Fruit fly (Drosophila melanogaster) whole organism, embryonic: Measurements from ENCODE around the gene wfs1.

Experiments used
- Abd-B ChIP-seq: fragments of 200-800 bp; sonication (Bioruptor generic); optimal IDR thresholded peaks from 2 replicates; lab custom pipeline; 2018; ENCODE audit warnings: missing biosample characterization, mild to moderate bottlenecking, missing genetic modification characterization, moderate library complexity
- Blimp-1 ChIP-seq: fragments of 200-800 bp; sonication (Bioruptor generic); optimal IDR thresholded peaks from 3 replicates; lab custom pipeline; 2018; ENCODE audit warnings: missing biosample characterization, missing genetic modification characterization, mild to moderate bottlenecking, moderate library complexity, missing genetic modification reagents
- CG10543 ChIP-seq: fragments of 200-800 bp; sonication (Bioruptor generic); optimal IDR thresholded peaks from 3 replicates; lab custom pipeline; 2017; ENCODE audit warnings: missing biosample characterization, mild to moderate bottlenecking, missing genetic modification characterization, moderate library complexity
- CG10979 ChIP-seq: fragments of 200-800 bp; sonication (Bioruptor generic); optimal IDR thresholded peaks from 2 replicates; lab custom pipeline; 2018; ENCODE audit warnings: missing biosample characterization, mild to moderate bottlenecking, missing genetic modification characterization, moderate library complexity
- CG11247 ChIP-seq: fragments of 200-800 bp; sonication (Bioruptor generic); IDR thresholded peaks from 2 replicates; pipeline ENCODE4 v1.3.6; 2022; ENCODE audit warnings: missing biosample characterization, missing genetic modification characterization
- CG11456 ChIP-seq: fragments of 200-800 bp; sonication (Bioruptor generic); IDR thresholded peaks from 3 replicates; pipeline ENCODE4 v1.3.6; 2022; ENCODE audit warnings: missing biosample characterization, missing genetic modification characterization
- CG12155 ChIP-seq: fragments of 200-800 bp; sonication (Bioruptor generic); optimal IDR thresholded peaks from 3 replicates; lab custom pipeline; 2016; ENCODE audit warnings: missing biosample characterization, missing genetic modification characterization
- CG12942 ChIP-seq: fragments of 200-800 bp; sonication (Bioruptor generic); optimal IDR thresholded peaks from 3 replicates; lab custom pipeline; 2016; ENCODE audit warnings: missing biosample characterization, missing genetic modification characterization
- CG14710 ChIP-seq: fragments of 200-800 bp; sonication (Bioruptor generic); optimal IDR thresholded peaks from 3 replicates; lab custom pipeline; 2019; ENCODE audit warnings: missing biosample characterization, mild to moderate bottlenecking, missing genetic modification characterization, moderate library complexity
- CG1602 ChIP-seq: fragments of 200-800 bp; sonication (Bioruptor generic); optimal IDR thresholded peaks from 3 replicates; lab custom pipeline; 2016; ENCODE audit warnings: missing biosample characterization, missing genetic modification characterization
- CG16863 ChIP-seq: fragments of 200-800 bp; sonication (Bioruptor generic); optimal IDR thresholded peaks from 3 replicates; lab custom pipeline; 2016; ENCODE audit warnings: missing biosample characterization, missing genetic modification characterization
- CG18599 ChIP-seq: fragments of 200-800 bp; sonication (Bioruptor generic); optimal IDR thresholded peaks from 3 replicates; lab custom pipeline; 2017; ENCODE audit warnings: missing biosample characterization, missing genetic modification characterization, mild to moderate bottlenecking, moderate library complexity, missing genetic modification reagents
- CG2120 ChIP-seq: fragments of 200-800 bp; sonication (Bioruptor generic); optimal IDR thresholded peaks from 3 replicates; lab custom pipeline; 2016; ENCODE audit warnings: missing biosample characterization, missing genetic modification characterization
- CG4282 ChIP-seq: fragments of 200-800 bp; sonication (Bioruptor generic); optimal IDR thresholded peaks from 2 replicates; lab custom pipeline; 2016; ENCODE audit warnings: missing biosample characterization, missing genetic modification characterization
- CG4424 ChIP-seq: fragments of 200-800 bp; sonication (Bioruptor generic); optimal IDR thresholded peaks from 3 replicates; lab custom pipeline; 2016; ENCODE audit warnings: missing biosample characterization, missing genetic modification characterization
- CG4707 ChIP-seq: fragments of 200-800 bp; sonication (Bioruptor generic); optimal IDR thresholded peaks from 2 replicates; lab custom pipeline; 2018; ENCODE audit warnings: missing biosample characterization, mild to moderate bottlenecking, missing genetic modification characterization, moderate library complexity
- CG6689 ChIP-seq: fragments of 200-800 bp; sonication (Bioruptor generic); IDR thresholded peaks from 2 replicates; pipeline ENCODE4 v1.3.6; 2022; ENCODE audit warnings: missing biosample characterization, missing genetic modification characterization
- CG7839 ChIP-seq: fragments of 200-800 bp; sonication (Bioruptor generic); optimal IDR thresholded peaks from 3 replicates; lab custom pipeline; 2018; ENCODE audit warnings: missing biosample characterization, mild to moderate bottlenecking, missing genetic modification characterization, moderate library complexity
- CG8290 ChIP-seq, 3 experiments: fragments of 200-800 bp; sonication (Bioruptor generic); optimal IDR thresholded peaks; 2 replicates each; lab custom pipeline; 2016 to 2019; ENCODE audit warnings: missing biosample characterization in 3 of 3, missing genetic modification characterization in 3 of 3, mild to moderate bottlenecking in 2 of 3, moderate library complexity in 1 of 3
- CG8924 ChIP-seq: fragments of 200-800 bp; optimal IDR thresholded peaks from 3 replicates; lab custom pipeline; 2019; ENCODE audit warnings: missing biosample characterization, mild to moderate bottlenecking, missing genetic modification characterization, moderate library complexity
- CG9797 ChIP-seq: fragments of 200-800 bp; sonication (Bioruptor generic); optimal IDR thresholded peaks from 3 replicates; lab custom pipeline; 2018; ENCODE audit warnings: missing biosample characterization, mild to moderate bottlenecking, missing genetic modification characterization
- CG9932 ChIP-seq: fragments of 200-800 bp; sonication (Bioruptor generic); IDR thresholded peaks from 2 replicates; pipeline ENCODE4 v1.3.6; 2022; ENCODE audit warnings: missing biosample characterization, missing genetic modification characterization
- CoRest ChIP-seq: fragments of 200-800 bp; sonication (Bioruptor generic); optimal IDR thresholded peaks from 3 replicates; lab custom pipeline; 2018; ENCODE audit warnings: missing biosample characterization, mild to moderate bottlenecking, missing genetic modification characterization, moderate library complexity
- H2.0 ChIP-seq: fragments of 200-800 bp; sonication (Bioruptor generic); IDR thresholded peaks from 2 replicates; pipeline ENCODE4 v1.3.6; 2022; ENCODE audit warnings: missing biosample characterization, missing genetic modification characterization
- Hmr ChIP-seq: fragments of 200-800 bp; sonication (Bioruptor generic); optimal IDR thresholded peaks from 3 replicates; lab custom pipeline; 2017; ENCODE audit warnings: mild to moderate bottlenecking, missing biosample characterization, missing genetic modification reagents, missing genetic modification characterization
- Hr51 ChIP-seq, 2 experiments: fragments of 200-800 bp; sonication (Bioruptor generic); optimal IDR thresholded peaks; 2 replicates in 1 of 2; 3 replicates in 1 of 2; lab custom pipeline; 2016 to 2018; ENCODE audit warnings: missing biosample characterization in 2 of 2, missing genetic modification characterization in 2 of 2, mild to moderate bottlenecking in 1 of 2, moderate library complexity in 1 of 2
- Hsf ChIP-seq: fragments of 200-800 bp; sonication (Bioruptor generic); optimal IDR thresholded peaks from 3 replicates; lab custom pipeline; 2016; ENCODE audit warnings: missing biosample characterization, missing genetic modification characterization
- Six4 ChIP-seq: fragments of 200-800 bp; sonication (Bioruptor generic); optimal IDR thresholded peaks from 2 replicates; lab custom pipeline; 2016; ENCODE audit warnings: missing biosample characterization, missing genetic modification characterization
- YL-1 ChIP-seq: fragments of 200-800 bp; sonication (Bioruptor generic); optimal IDR thresholded peaks from 3 replicates; lab custom pipeline; 2017; ENCODE audit warnings: missing biosample characterization, mild to moderate bottlenecking, missing genetic modification characterization
- abd-A ChIP-seq: fragments of 200-800 bp; sonication (Bioruptor generic); optimal IDR thresholded peaks from 3 replicates; lab custom pipeline; 2019; ENCODE audit warnings: missing biosample characterization, mild to moderate bottlenecking, missing genetic modification characterization, moderate library complexity
- ash1 ChIP-seq: fragments of 200-800 bp; sonication (Bioruptor generic); optimal IDR thresholded peaks from 2 replicates; lab custom pipeline; 2018; ENCODE audit warnings: missing biosample characterization, mild to moderate bottlenecking, missing genetic modification characterization
- bbx ChIP-seq: fragments of 200-800 bp; sonication (Bioruptor generic); IDR thresholded peaks from 2 replicates; pipeline ENCODE4 v1.3.6; 2022; ENCODE audit warnings: missing biosample characterization, missing genetic modification characterization; ENCODE audit not compliant: partially characterized antibody
- chif ChIP-seq, 2 experiments: fragments of 200-800 bp; sonication (Bioruptor generic); optimal IDR thresholded peaks; 3 replicates each; lab custom pipeline; 2016; ENCODE audit warnings: missing biosample characterization in 2 of 2, missing genetic modification characterization in 2 of 2
- chn ChIP-seq: fragments of 200-800 bp; sonication (Bioruptor generic); optimal IDR thresholded peaks from 2 replicates; lab custom pipeline; 2016; ENCODE audit warnings: missing biosample characterization, missing genetic modification characterization
- crol ChIP-seq: fragments of 200-800 bp; sonication (Bioruptor generic); IDR thresholded peaks from 2 replicates; pipeline ENCODE4 v1.3.6; 2022; ENCODE audit warnings: missing biosample characterization, missing genetic modification characterization
- danr ChIP-seq: fragments of 200-800 bp; sonication (Bioruptor generic); IDR thresholded peaks from 2 replicates; pipeline ENCODE4 v1.3.6; 2022; ENCODE audit warnings: missing biosample characterization, missing genetic modification characterization
- disco-r ChIP-seq: fragments of 200-800 bp; sonication (Bioruptor generic); optimal IDR thresholded peaks from 2 replicates; lab custom pipeline; 2016; ENCODE audit warnings: missing biosample characterization, missing genetic modification characterization
- dpn ChIP-seq, 2 experiments: fragments of 200-800 bp; sonication (Bioruptor generic); optimal IDR thresholded peaks; 3 replicates each; lab custom pipeline; 2016; ENCODE audit warnings: missing biosample characterization in 2 of 2, missing genetic modification characterization in 2 of 2
- esg ChIP-seq: fragments of 200-800 bp; sonication (Bioruptor generic); conservative IDR thresholded peaks from 2 replicates; pipeline ENCODE4 v1.3.6; 2022; ENCODE audit warnings: missing biosample characterization, missing genetic modification characterization
- fd96Cb ChIP-seq: fragments of 200-800 bp; sonication (Bioruptor generic); optimal IDR thresholded peaks from 2 replicates; lab custom pipeline; 2018; ENCODE audit warnings: missing biosample characterization, mild to moderate bottlenecking, missing genetic modification characterization, moderate library complexity
- hkb ChIP-seq, 2 experiments: fragments of 200-800 bp in 1 of 2; fragments of >200 bp in 1 of 2; sonication (Bioruptor generic) in 1 of 2; IDR thresholded peaks in 1 of 2; optimal IDR thresholded peaks in 1 of 2; 2 replicates each; pipeline versions ENCODE4 v1.3.6 to Lab custom; 2017 to 2022; ENCODE audit warnings: missing biosample characterization in 1 of 2, missing genetic modification characterization in 1 of 2
- onecut ChIP-seq: fragments of 200-800 bp; sonication (Bioruptor generic); IDR thresholded peaks from 2 replicates; pipeline ENCODE4 v1.3.6; 2022; ENCODE audit warnings: missing biosample characterization, missing genetic modification characterization
- sens ChIP-seq: fragments of 200-800 bp; sonication (Bioruptor generic); peaks from one replicate; lab custom pipeline; 2016; ENCODE audit warnings: missing biosample characterization, missing genetic modification characterization
- seq ChIP-seq: fragments of 200-800 bp; sonication (Bioruptor generic); IDR thresholded peaks from 2 replicates; pipeline ENCODE4 v1.3.6; 2022; ENCODE audit warnings: missing biosample characterization, missing genetic modification characterization
- sisA ChIP-seq: fragments of 200-800 bp; sonication (Bioruptor generic); IDR thresholded peaks from 2 replicates; pipeline ENCODE4 v1.3.6; 2022; ENCODE audit warnings: missing biosample characterization, missing genetic modification characterization
- slbo ChIP-seq: fragments of 200-800 bp; sonication (Bioruptor generic); IDR thresholded peaks from 2 replicates; pipeline ENCODE4 v1.3.6; 2022; ENCODE audit warnings: missing biosample characterization, missing genetic modification characterization
- tap ChIP-seq: fragments of 200-800 bp; optimal IDR thresholded peaks from 3 replicates; lab custom pipeline; 2019; ENCODE audit warnings: missing biosample characterization, mild to moderate bottlenecking, missing genetic modification characterization, moderate library complexity
- tna ChIP-seq: fragments of 200-800 bp; sonication (Bioruptor generic); IDR thresholded peaks from 2 replicates; pipeline ENCODE4 v1.3.6; 2022; ENCODE audit warnings: missing biosample characterization, missing genetic modification characterization; ENCODE audit not compliant: partially characterized antibody
- wdn ChIP-seq: fragments of 200-800 bp; sonication (Bioruptor generic); IDR thresholded peaks from 2 replicates; pipeline ENCODE4 v1.3.6; 2022; ENCODE audit warnings: missing biosample characterization, missing genetic modification characterization

Gene wfs1

DNA sequence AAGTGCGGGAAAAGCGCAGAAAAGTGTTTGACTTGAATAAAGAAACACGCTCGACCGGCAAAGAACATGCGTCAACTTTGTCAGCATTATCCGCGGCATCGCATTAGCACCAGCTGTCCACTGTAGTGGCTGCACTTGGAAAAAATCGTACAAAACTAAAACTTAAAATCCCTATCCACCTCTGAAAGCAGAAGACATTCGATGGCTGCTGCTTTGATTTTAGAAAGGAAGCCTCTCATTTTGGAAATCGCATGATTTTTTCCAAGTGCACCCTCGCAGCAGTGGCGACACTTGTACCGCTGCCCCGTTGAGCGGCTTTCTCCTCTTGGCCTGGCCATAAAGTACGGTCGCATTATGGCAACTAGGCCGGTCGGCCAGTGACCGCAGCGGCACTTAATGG is 25.9 kb downstream of the wfs1 start (continued):
- TF ChIP-seq tna (GFP tag; lab: Robert Waterston, UW) (no peak), danr (peak; percentile 26; the same call in 1 of the 2 replicates), H2.0 (GFP tag; lab: Robert Waterston, UW) (peak; percentile 54), CG12155 (GFP tag; lab: Kevin White, UChicago) (no peak), hkb (optimal IDR thresholded peaks at IDR 0.05; lab: Kevin White, UChicago) (no peak), hkb (GFP tag; IDR thresholded peaks at IDR 0.05; lab: Robert Waterston, UW) (peak; percentile 61; the same call in 1 of the 2 replicates), CG18599 (GFP tag; lab: Kevin White, UChicago) (peak; percentile 47), CG12942 (GFP tag; lab: Kevin White, UChicago) (peak; percentile 52), tap (tag; lab: Kevin White, UChicago) (no peak), CG16863 (GFP tag; lab: Kevin White, UChicago) (peak; percentile 18), CG4282 (GFP tag; lab: Kevin White, UChicago) (peak; percentile 2), CG9932 (peak; percentile 15; the same call in 1 of the 2 replicates), wdn (GFP tag; lab: Robert Waterston, UW) (0 out of 2 replicates have a peak, but pooled peaks have one; percentile 27), esg (GFP tag; lab: Robert Waterston, UW) (peak; percentile 48; the same call in 1 of the 2 replicates), YL-1 (no peak), sisA (GFP tag; lab: Robert Waterston, UW) (peak; percentile 62), bbx (GFP tag; lab: Robert Waterston, UW) (no peak), dpn (GFP tag; optimal IDR thresholded peaks at IDR 0.05; lab: Kevin White, UChicago) (peak in 1 of 2 experiments; percentile 61), Hsf (GFP tag; lab: Kevin White, UChicago) (peak; percentile 41), ash1 (no peak), onecut (peak; percentile 26; the same call in 1 of the 2 replicates), CoRest (peak; percentile 19), CG14710 (peak; percentile 0), CG2120 (GFP tag; lab: Kevin White, UChicago) (peak; percentile 47), disco-r (GFP tag; lab: Kevin White, UChicago) (no peak), CG8924 (peak; percentile 7), CG6689 (GFP tag; lab: Robert Waterston, UW) (peak; percentile 57; the same call in 1 of the 2 replicates), CG1602 (peak; percentile 21), slbo (GFP tag; lab: Robert Waterston, UW) (peak; percentile 76), CG4707 (GFP tag; lab: Kevin White, UChicago) (peak; percentile 17), Abd-B (GFP tag; lab: Kevin White, UChicago) (peak; percentile 36), abd-A (tag; lab: Kevin White, UChicago) (no peak), CG4424 (peak; percentile 4), CG8290 (GFP tag; optimal IDR thresholded peaks at IDR 0.05; lab: Kevin White, UChicago) (no peak), CG8290 (tag; optimal IDR thresholded peaks at IDR 0.05; lab: Kevin White, UChicago) (peak in 1 of 2 experiments; percentile 33), Blimp-1 (GFP tag; lab: Kevin White, UChicago) (peak; percentile 63), CG11456 (GFP tag; lab: Robert Waterston, UW) (peak; percentile 62; the same call in 1 of the 3 replicates), CG10543 (GFP tag; lab: Kevin White, UChicago) (no peak), Hr51 (GFP tag; optimal IDR thresholded peaks at IDR 0.05; lab: Kevin White, UChicago) (peak in 1 of 2 experiments; percentile 39), chif (GFP tag; optimal IDR thresholded peaks at IDR 0.05; lab: Kevin White, UChicago) (peak; percentile 11 to 52), chn (GFP tag; lab: Kevin White, UChicago) (peak; percentile 41), Hmr (GFP tag; lab: Kevin White, UChicago) (peak; percentile 14), crol (GFP tag; lab: Robert Waterston, UW) (no peak), sens (GFP tag; lab: Kevin White, UChicago) (peak; percentile 89), Six4 (GFP tag; lab: Kevin White, UChicago) (peak; percentile 10), CG10979 (tag; lab: Kevin White, UChicago) (peak; percentile 55), CG9797 (GFP tag; lab: Kevin White, UChicago) (no peak), CG7839 (tag; lab: Kevin White, UChicago) (peak; percentile 54), fd96Cb (tag; lab: Kevin White, UChicago) (peak; percentile 43), seq (0 out of 2 replicates have a peak, but pooled peaks have one; percentile 44), CG11247 (GFP tag; lab: Robert Waterston, UW) (no peak)
